Worm (Caenorhabditis elegans): Measurements from ENCODE around the gene crn-4.

DNA sequence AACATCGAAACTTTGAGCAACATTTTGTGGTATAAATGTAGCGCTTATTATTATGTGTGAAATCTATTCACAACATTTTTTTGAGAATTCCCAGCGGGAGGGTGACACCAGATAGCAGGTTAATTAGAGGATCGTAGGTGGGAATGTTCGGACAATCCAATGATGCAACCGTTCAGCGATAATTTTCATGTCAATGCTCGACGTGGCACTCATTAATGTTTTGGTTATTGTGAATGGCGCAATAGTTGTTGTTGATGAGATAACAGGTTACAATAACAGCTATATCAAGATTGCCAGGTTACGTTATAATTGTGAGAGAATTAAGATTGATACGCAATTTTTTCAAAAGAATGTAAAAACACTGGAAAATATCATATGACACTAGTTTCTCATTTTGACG is 26.6 kb downstream of the crn-4 start:
- TF ChIP-seq pqm-1 (tag; optimal IDR thresholded peaks at IDR 0.05) (no peak), ceh-2 (tag; optimal IDR thresholded peaks at IDR 0.05) (no peak), pha-4 (tag; optimal IDR thresholded peaks at IDR 0.05) (no peak)
